Worm (Caenorhabditis elegans) whole organism, L4 larva: ENCODE data around the gene npp-19.

Experiments used
- F10B5.3 ChIP-seq: sonication (generic microtip); optimal IDR thresholded peaks from 2 replicates; lab custom pipeline; 2016; ENCODE audit warnings: mild to moderate bottlenecking, missing genetic modification characterization, missing compliant biosample characterization
- F26F4.8 ChIP-seq: fragments of 200-800 bp; sonication (Bioruptor generic); conservative IDR thresholded peaks from 2 replicates; pipeline ENCODE4 v1.3.6; 2022; ENCODE audit warnings: missing genetic modification characterization, missing compliant biosample characterization
- F49E8.2 ChIP-seq: sonication (generic microtip); optimal IDR thresholded peaks from 2 replicates; lab custom pipeline; 2016; ENCODE audit warnings: missing compliant biosample characterization, mild to moderate bottlenecking, missing genetic modification characterization, borderline replicate concordance
- R02D3.7 ChIP-seq: fragments of 150-350 bp; sonication (generic microtip); optimal IDR thresholded peaks from 3 replicates; lab custom pipeline; 2014; ENCODE audit warnings: missing biosample characterization, missing genetic modification characterization
- T26A8.4 ChIP-seq: fragments of 200-800 bp; sonication (Bioruptor generic); IDR thresholded peaks from 2 replicates; pipeline ENCODE4 v1.3.6; 2022; ENCODE audit warnings: missing genetic modification characterization, missing compliant biosample characterization
- Y105C5A.15 ChIP-seq: fragments of 200-800 bp; sonication (Bioruptor generic); IDR thresholded peaks from 2 replicates; pipeline ENCODE4 v1.3.6; 2022; ENCODE audit warnings: missing genetic modification characterization, missing compliant biosample characterization
- Y5F2A.4 ChIP-seq: fragments of 200-800 bp; sonication (Bioruptor generic); optimal IDR thresholded peaks from 2 replicates; lab custom pipeline; 2018; ENCODE audit warnings: mild to moderate bottlenecking, missing genetic modification characterization, missing compliant biosample characterization
- ZK337.2 ChIP-seq: fragments of 200-800 bp; sonication (Bioruptor generic); IDR thresholded peaks from 2 replicates; pipeline ENCODE4 v1.3.6; 2022; ENCODE audit warnings: missing genetic modification reagents, missing genetic modification characterization, missing compliant biosample characterization
- aha-1 ChIP-seq: fragments of 150-350 bp; peaks from one replicate; lab custom pipeline; 2014; ENCODE audit warnings: missing biosample characterization, missing genetic modification characterization
- aly-2 ChIP-seq: sonication (generic microtip); optimal IDR thresholded peaks from 2 replicates; lab custom pipeline; 2018; ENCODE audit warnings: missing biosample characterization, missing genetic modification characterization
- arid-1 ChIP-seq: fragments of 200-800 bp; sonication (Bioruptor generic); conservative IDR thresholded peaks from 2 replicates; pipeline ENCODE4 v1.3.6; 2022; ENCODE audit warnings: missing genetic modification reagents, missing genetic modification characterization, missing compliant biosample characterization
- attf-4 ChIP-seq: sonication (generic microtip); optimal IDR thresholded peaks from 3 replicates; lab custom pipeline; 2017; ENCODE audit warnings: missing biosample characterization, missing genetic modification characterization
- ceh-28 ChIP-seq: fragments of 150-350 bp; optimal IDR thresholded peaks from 2 replicates; lab custom pipeline; 2014; ENCODE audit warnings: missing biosample characterization, missing genetic modification reagents, missing genetic modification characterization
- daf-16 ChIP-seq, 3 experiments: sonication (generic microtip); optimal IDR thresholded peaks; 2 replicates each; lab custom pipeline; 2016 to 2017; ENCODE audit warnings: missing genetic modification characterization in 3 of 3, missing genetic modification reagents in 3 of 3, mild to moderate bottlenecking in 2 of 3, missing compliant biosample characterization in 2 of 3, missing biosample characterization in 1 of 3, moderate library complexity in 1 of 3
- daf-19 ChIP-seq: fragments of 200-800 bp; sonication (Bioruptor generic); conservative IDR thresholded peaks from 2 replicates; pipeline ENCODE4 v1.3.6; 2022; ENCODE audit warnings: missing genetic modification characterization, missing compliant biosample characterization
- dmd-6 ChIP-seq: fragments of 200-800 bp; sonication (Bioruptor generic); IDR thresholded peaks from 2 replicates; pipeline ENCODE4 v1.3.6; 2022; ENCODE audit warnings: missing genetic modification reagents, missing genetic modification characterization, missing compliant biosample characterization
- duxl-1 ChIP-seq: sonication (generic microtip); optimal IDR thresholded peaks from 2 replicates; lab custom pipeline; 2016; ENCODE audit warnings: mild to moderate bottlenecking, missing genetic modification characterization, moderate library complexity, missing compliant biosample characterization; ENCODE audit not compliant: poor library complexity
- dve-1 ChIP-seq: sonication (generic microtip); optimal IDR thresholded peaks from 2 replicates; lab custom pipeline; 2017; ENCODE audit warnings: antibody characterized with exemption, mild to moderate bottlenecking, missing genetic modification characterization, missing compliant biosample characterization; ENCODE audit not compliant: insufficient read depth
- egl-43 ChIP-seq: fragments of 200-800 bp; sonication (Bioruptor generic); IDR thresholded peaks from 2 replicates; pipeline ENCODE4 v1.3.6; 2022; ENCODE audit warnings: missing genetic modification reagents, missing genetic modification characterization, missing compliant biosample characterization
- fkh-10 ChIP-seq: fragments of 150-350 bp; optimal IDR thresholded peaks from 2 replicates; lab custom pipeline; 2014; ENCODE audit warnings: missing biosample characterization, missing genetic modification reagents, missing genetic modification characterization
- gei-8 ChIP-seq: fragments of 200-800 bp; sonication (Bioruptor generic); optimal IDR thresholded peaks from 2 replicates; lab custom pipeline; 2018; ENCODE audit warnings: mild to moderate bottlenecking, missing genetic modification characterization, missing compliant biosample characterization
- hmg-1.1 ChIP-seq: fragments of 200-800 bp; sonication (Bioruptor generic); IDR thresholded peaks from 2 replicates; pipeline ENCODE4 v1.3.6; 2022; ENCODE audit warnings: missing genetic modification reagents, missing genetic modification characterization, missing compliant biosample characterization
- lim-7 ChIP-seq: fragments of 200-800 bp; sonication (Bioruptor generic); IDR thresholded peaks from 2 replicates; pipeline ENCODE4 v1.3.6; 2022; ENCODE audit warnings: missing genetic modification characterization, missing compliant biosample characterization
- lin-15B ChIP-seq: fragments of 150-350 bp; sonication (generic microtip); optimal IDR thresholded peaks from 3 replicates; lab custom pipeline; 2014; ENCODE audit warnings: missing biosample characterization, missing genetic modification characterization
- lin-29 ChIP-seq: fragments of 200-800 bp; sonication (Bioruptor generic); IDR thresholded peaks from 2 replicates; pipeline ENCODE4 v1.3.6; 2022; ENCODE audit warnings: missing genetic modification reagents, missing genetic modification characterization, missing compliant biosample characterization
- lin-38 ChIP-seq: fragments of 200-800 bp; sonication (Bioruptor generic); IDR thresholded peaks from 2 replicates; pipeline ENCODE4 v1.3.6; 2022; ENCODE audit warnings: missing genetic modification reagents, missing genetic modification characterization, missing compliant biosample characterization
- lsy-2 ChIP-seq, 2 experiments: fragments of 150-350 bp in 1 of 2; sonication (generic microtip) in 1 of 2; optimal IDR thresholded peaks; 2 replicates each; lab custom pipeline; 2014 to 2017; ENCODE audit warnings: missing biosample characterization in 2 of 2, missing genetic modification characterization in 2 of 2
- madf-9 ChIP-seq: fragments of 200-800 bp; sonication (Bioruptor generic); conservative IDR thresholded peaks from 2 replicates; pipeline ENCODE4 v1.3.6; 2022; ENCODE audit warnings: missing genetic modification reagents, missing genetic modification characterization, missing compliant biosample characterization
- mes-2 ChIP-seq: sonication (generic microtip); optimal IDR thresholded peaks from 2 replicates; lab custom pipeline; 2016; ENCODE audit warnings: missing genotype, mild to moderate bottlenecking, missing genetic modification characterization, missing compliant biosample characterization; ENCODE audit not compliant: poor library complexity, severe bottlenecking
- mxl-3 ChIP-seq: fragments of 200-800 bp; sonication (Bioruptor generic); optimal IDR thresholded peaks from 2 replicates; lab custom pipeline; 2018; ENCODE audit warnings: mild to moderate bottlenecking, missing genetic modification characterization, missing compliant biosample characterization
- nhr-102 ChIP-seq: sonication (generic microtip); optimal IDR thresholded peaks from 2 replicates; lab custom pipeline; 2016; ENCODE audit warnings: mild to moderate bottlenecking, missing genetic modification characterization, moderate library complexity, missing compliant biosample characterization
- nhr-11 ChIP-seq: fragments of 150-350 bp; optimal IDR thresholded peaks from 2 replicates; lab custom pipeline; 2014; ENCODE audit warnings: missing biosample characterization, missing genetic modification characterization
- nhr-28 ChIP-seq: fragments of 150-350 bp; optimal IDR thresholded peaks from 2 replicates; lab custom pipeline; 2014; ENCODE audit warnings: missing biosample characterization, missing genetic modification characterization
- nhr-41 ChIP-seq: fragments of 200-800 bp; sonication (Bioruptor generic); IDR thresholded peaks from 2 replicates; pipeline ENCODE4 v1.3.6; 2022; ENCODE audit warnings: missing genetic modification reagents, missing genetic modification characterization, missing compliant biosample characterization
- nhr-42 ChIP-seq: fragments of 200-800 bp; sonication (Bioruptor generic); IDR thresholded peaks from 2 replicates; pipeline ENCODE4 v1.3.6; 2022; ENCODE audit warnings: missing genetic modification characterization, missing compliant biosample characterization
- nhr-48 ChIP-seq: sonication (generic microtip); optimal IDR thresholded peaks from 2 replicates; lab custom pipeline; 2016; ENCODE audit warnings: mild to moderate bottlenecking, missing genetic modification characterization, missing compliant biosample characterization
- pha-4 ChIP-seq, 2 experiments: fragments of 150-350 bp in 1 of 2; fragments of 200-800 bp in 1 of 2; sonication (Bioruptor generic) in 1 of 2; IDR thresholded peaks in 1 of 2; optimal IDR thresholded peaks in 1 of 2; 2 replicates each; pipeline versions ENCODE4 v1.3.6 to Lab custom; 2014 to 2022; ENCODE audit warnings: missing genetic modification characterization in 2 of 2, missing genetic modification reagents in 2 of 2, missing biosample characterization in 1 of 2, missing compliant biosample characterization in 1 of 2
- sdz-12 ChIP-seq: fragments of 200-800 bp; sonication (Bioruptor generic); optimal IDR thresholded peaks from 2 replicates; lab custom pipeline; 2018; ENCODE audit warnings: mild to moderate bottlenecking, missing genetic modification characterization, missing compliant biosample characterization
- snpc-4 ChIP-seq: fragments of 150-350 bp; optimal IDR thresholded peaks from 2 replicates; lab custom pipeline; 2014; ENCODE audit warnings: missing biosample characterization, missing genetic modification characterization
- spr-1 ChIP-seq: sonication (generic microtip); optimal IDR thresholded peaks from 2 replicates; lab custom pipeline; 2016; ENCODE audit warnings: mild to moderate bottlenecking, missing genetic modification characterization, missing compliant biosample characterization
- unc-62 ChIP-seq, 3 experiments: fragments of 150-350 bp in 1 of 3; sonication (generic microtip); optimal IDR thresholded peaks in 2 of 3; peaks in 1 of 3; 1 replicate in 1 of 3; 2 replicates in 2 of 3; lab custom pipeline; 2014 to 2017; ENCODE audit warnings: missing biosample characterization in 3 of 3, missing genetic modification characterization in 3 of 3, missing genetic modification reagents in 3 of 3, missing genotype in 1 of 3
- zfp-3 ChIP-seq: fragments of 200-800 bp; sonication (Bioruptor generic); conservative IDR thresholded peaks from 2 replicates; pipeline ENCODE4 v1.3.6; 2022; ENCODE audit warnings: missing genetic modification reagents, missing genetic modification characterization, missing compliant biosample characterization
- zip-11 ChIP-seq: fragments of 200-800 bp; sonication (Bioruptor generic); IDR thresholded peaks from 2 replicates; pipeline ENCODE4 v1.3.6; 2022; ENCODE audit warnings: missing genetic modification characterization, missing compliant biosample characterization
- ztf-7 ChIP-seq: fragments of 150-350 bp; optimal IDR thresholded peaks from 2 replicates; lab custom pipeline; 2014; ENCODE audit warnings: missing biosample characterization, missing genetic modification characterization

The npp-19 gene

ce11 chrII:10804907-10805306 lies 6.6 kb upstream of the npp-19 start:
- no peak for TF ChIP-seq Y5F2A.4 (GFP tag; lab: Kevin White, UChicago)
- no peak for TF ChIP-seq dmd-6
- TF ChIP-seq daf-19 (GFP tag; lab: Robert Waterston, UW) = no peak
- no peak for TF ChIP-seq madf-9 (GFP tag; lab: Robert Waterston, UW)
- TF ChIP-seq duxl-1 (tag; lab: Kevin White, UChicago) = no peak
- no peak for TF ChIP-seq sdz-12 (GFP tag; lab: Kevin White, UChicago)
- no peak for TF ChIP-seq nhr-102
- no peak for TF ChIP-seq lim-7
- TF ChIP-seq nhr-11 = no peak
- no peak for TF ChIP-seq lsy-2 (tag; optimal IDR thresholded peaks at IDR 0.05; lab: Kevin White, UChicago)
- TF ChIP-seq lin-29 (GFP tag; lab: Robert Waterston, UW) = no peak
- no peak for TF ChIP-seq fkh-10 (GFP tag; lab: Kevin White, UChicago)
- TF ChIP-seq spr-1 (tag; lab: Kevin White, UChicago) = no peak
- TF ChIP-seq T26A8.4 (GFP tag; lab: Robert Waterston, UW) = no peak
- TF ChIP-seq pha-4 (GFP tag; IDR thresholded peaks at IDR 0.05; lab: Robert Waterston, UW) = no peak
- TF ChIP-seq pha-4 (tag; optimal IDR thresholded peaks at IDR 0.05; lab: Kevin White, UChicago) = no peak
- TF ChIP-seq zip-11 = no peak
- no peak for TF ChIP-seq snpc-4
- TF ChIP-seq F49E8.2 (tag; lab: Kevin White, UChicago) = no peak
- TF ChIP-seq, all 104 proteins: peak for 0

ce11 chrII:10804442-10804841 lies 6.2 kb upstream of the npp-19 start:
- TF ChIP-seq lin-15B (no peak), nhr-48 (no peak), madf-9 (GFP tag; lab: Robert Waterston, UW) (no peak), mes-2 (no peak), ztf-7 (tag; lab: Kevin White, UChicago) (no peak), mxl-3 (GFP tag; lab: Kevin White, UChicago) (no peak), F26F4.8 (no peak), arid-1 (GFP tag; lab: Robert Waterston, UW) (no peak), gei-8 (no peak), attf-4 (tag; lab: Kevin White, UChicago) (no peak), ZK337.2 (no peak), zfp-3 (GFP tag; lab: Robert Waterston, UW) (no peak), fkh-10 (GFP tag; lab: Kevin White, UChicago) (no peak), hmg-1.1 (GFP tag; lab: Robert Waterston, UW) (no peak), lin-29 (GFP tag; lab: Robert Waterston, UW) (no peak)

DNA sequence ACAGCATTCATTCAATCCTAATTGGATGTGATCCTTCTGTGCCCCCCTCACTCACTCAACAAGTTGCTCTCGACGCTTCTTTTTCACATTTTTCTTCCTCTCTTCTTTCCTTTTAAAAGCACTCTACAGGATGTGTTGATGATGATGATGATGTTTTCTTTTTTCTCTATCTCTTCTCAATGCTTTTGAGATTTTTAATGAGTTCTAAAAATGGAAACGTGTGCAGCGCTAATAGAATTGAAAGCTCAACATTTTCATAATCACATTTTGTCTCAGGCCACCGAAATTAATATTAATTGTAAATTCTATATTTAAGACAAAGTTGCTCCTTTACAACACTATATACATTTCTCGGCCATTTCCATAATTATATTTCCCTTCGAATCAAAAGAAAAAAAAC lies 1.9 kb upstream of the npp-19 start:
- TF ChIP-seq Y5F2A.4 (GFP tag; lab: Kevin White, UChicago) = no peak
- TF ChIP-seq nhr-42 (GFP tag; lab: Robert Waterston, UW) = no peak
- TF ChIP-seq aly-2 (tag; lab: Kevin White, UChicago) = no peak
- no peak for TF ChIP-seq lin-29 (GFP tag; lab: Robert Waterston, UW)
- peak; percentile 81 for TF ChIP-seq aha-1 (tag; lab: Kevin White, UChicago)
- peak in 1 of 2 experiments; percentile 1 for TF ChIP-seq lsy-2 (tag; optimal IDR thresholded peaks at IDR 0.05; lab: Kevin White, UChicago)
- TF ChIP-seq unc-62 (GFP tag; optimal IDR thresholded peaks at IDR 0.05 in 1 of 2; lab: Kevin White, UChicago) = peak in 1 of 2 experiments; percentile 11
- no peak for TF ChIP-seq unc-62 (tag; optimal IDR thresholded peaks at IDR 0.05; lab: Kevin White, UChicago)
- TF ChIP-seq, all 104 proteins: peak for 3

ce11 chrII:10796194-10796593 lies 2.1 kb downstream of the npp-19 start, which contains the start of gene set-14:
TSS of gene set-14 (minus strand) at chrII:10796294.
- TF ChIP-seq daf-16 (GFP tag; optimal IDR thresholded peaks at IDR 0.05; lab: Kevin White, UChicago) (no peak), daf-16 (tag; optimal IDR thresholded peaks at IDR 0.05; lab: Kevin White, UChicago) (no peak), egl-43 (GFP tag; lab: Robert Waterston, UW) (no peak), nhr-11 (no peak), lin-29 (GFP tag; lab: Robert Waterston, UW) (no peak), nhr-41 (GFP tag; lab: Robert Waterston, UW) (no peak), lin-38 (GFP tag; lab: Robert Waterston, UW) (no peak), F10B5.3 (no peak), lim-7 (no peak), ceh-28 (tag; lab: Kevin White, UChicago) (no peak), nhr-48 (no peak), Y105C5A.15 (GFP tag; lab: Robert Waterston, UW) (no peak), duxl-1 (tag; lab: Kevin White, UChicago) (no peak), nhr-42 (GFP tag; lab: Robert Waterston, UW) (no peak), nhr-28 (no peak), ZK337.2 (no peak), dve-1 (tag; lab: Kevin White, UChicago) (no peak), R02D3.7 (no peak)
